Fruit fly (Drosophila melanogaster) whole organism, adult: ENCODE measurements around the gene CG42554.

Experiments used
- CG11617 ChIP-seq: fragments of 200-800 bp; sonication (Bioruptor generic); optimal IDR thresholded peaks from 2 replicates; lab custom pipeline; 2017; ENCODE audit warnings: mild to moderate bottlenecking, missing biosample characterization, missing genetic modification reagents, missing genetic modification characterization
- CG12768 ChIP-seq: fragments of 200-800 bp; sonication (Bioruptor generic); optimal IDR thresholded peaks from 2 replicates; lab custom pipeline; 2017; ENCODE audit warnings: missing biosample characterization, missing genetic modification characterization, mild to moderate bottlenecking, moderate library complexity, missing genetic modification reagents
- CG14711 ChIP-seq: fragments of 200-800 bp; sonication (Bioruptor generic); optimal IDR thresholded peaks from 2 replicates; lab custom pipeline; 2018; ENCODE audit warnings: missing biosample characterization, mild to moderate bottlenecking, missing genetic modification characterization, moderate library complexity
- CG1620 ChIP-seq: fragments of 200-800 bp; sonication (Bioruptor generic); optimal IDR thresholded peaks from 2 replicates; lab custom pipeline; 2016; ENCODE audit warnings: missing biosample characterization, missing genetic modification characterization
- CG33017 ChIP-seq: fragments of 200-800 bp; sonication (Bioruptor generic); optimal IDR thresholded peaks from 2 replicates; lab custom pipeline; 2018; ENCODE audit warnings: missing biosample characterization, mild to moderate bottlenecking, missing genetic modification characterization, moderate library complexity
- CG5204 ChIP-seq: fragments of 200-800 bp; sonication (Bioruptor generic); optimal IDR thresholded peaks from 2 replicates; lab custom pipeline; 2016; ENCODE audit warnings: missing biosample characterization, missing genetic modification characterization
- CG7045 ChIP-seq: fragments of 200-800 bp; sonication (Bioruptor generic); optimal IDR thresholded peaks from 2 replicates; lab custom pipeline; 2017; ENCODE audit warnings: missing biosample characterization, mild to moderate bottlenecking, missing genetic modification characterization
- CG7101 ChIP-seq: fragments of 200-800 bp; sonication (Bioruptor generic); optimal IDR thresholded peaks from 2 replicates; lab custom pipeline; 2018; ENCODE audit warnings: missing biosample characterization, mild to moderate bottlenecking, missing genetic modification characterization, moderate library complexity
- Clk ChIP-seq: fragments of 200-800 bp; sonication (Bioruptor generic); optimal IDR thresholded peaks from 2 replicates; lab custom pipeline; 2017; ENCODE audit warnings: missing biosample characterization, missing genetic modification characterization
- Crg-1 ChIP-seq: fragments of 200-800 bp; sonication (Bioruptor generic); optimal IDR thresholded peaks from 2 replicates; lab custom pipeline; 2016; ENCODE audit warnings: missing biosample characterization, missing genetic modification characterization
- Hr96 ChIP-seq: fragments of 200-800 bp; sonication (Bioruptor generic); optimal IDR thresholded peaks from 2 replicates; lab custom pipeline; 2016; ENCODE audit warnings: missing biosample characterization, missing genetic modification characterization
- Mnt ChIP-seq: fragments of 200-800 bp; sonication (Bioruptor generic); optimal IDR thresholded peaks from 2 replicates; lab custom pipeline; 2016; ENCODE audit warnings: missing biosample characterization, mild to moderate bottlenecking, missing genetic modification characterization
- bab1 ChIP-seq: fragments of 200-800 bp; sonication (Bioruptor generic); optimal IDR thresholded peaks from 3 replicates; lab custom pipeline; 2019; ENCODE audit warnings: missing biosample characterization, mild to moderate bottlenecking, missing genetic modification characterization, moderate library complexity
- cic ChIP-seq: fragments of 200-800 bp; sonication (Bioruptor generic); optimal IDR thresholded peaks from 2 replicates; lab custom pipeline; 2017; ENCODE audit warnings: missing biosample characterization, mild to moderate bottlenecking, missing genetic modification characterization, moderate library complexity
- cnc ChIP-seq, 2 experiments: fragments of >200 bp; optimal IDR thresholded peaks; 2 replicates each; lab custom pipeline; 2017
- kay ChIP-seq: fragments of 200-800 bp; sonication (Bioruptor generic); peaks from one replicate; lab custom pipeline; 2016; ENCODE audit warnings: missing biosample characterization, missing genetic modification characterization, borderline replicate concordance
- ovo ChIP-seq: fragments of 200-800 bp; sonication (Bioruptor generic); optimal IDR thresholded peaks from 2 replicates; lab custom pipeline; 2016; ENCODE audit warnings: missing biosample characterization, missing genetic modification characterization
- pad ChIP-seq: fragments of 200-800 bp; sonication (Bioruptor generic); optimal IDR thresholded peaks from 3 replicates; lab custom pipeline; 2017; ENCODE audit warnings: missing biosample characterization, missing genetic modification characterization, mild to moderate bottlenecking, moderate library complexity, missing genetic modification reagents
- tj ChIP-seq: fragments of 200-800 bp; sonication (Bioruptor generic); optimal IDR thresholded peaks from 3 replicates; lab custom pipeline; 2017; ENCODE audit warnings: missing biosample characterization, mild to moderate bottlenecking, missing genetic modification characterization, moderate library complexity
- toe ChIP-seq: fragments of 200-800 bp; sonication (Bioruptor generic); optimal IDR thresholded peaks from 2 replicates; lab custom pipeline; 2016; ENCODE audit warnings: missing biosample characterization, missing genetic modification characterization

The CG42554 gene

dm6 chr3L:794462-794861, 41.0 kb upstream of the CG42554 start:
- TF ChIP-seq CG11617 (GFP tag; lab: Kevin White, UChicago) (no peak), CG33017 (tag; lab: Kevin White, UChicago) (no peak), Clk (GFP tag; lab: Kevin White, UChicago) (no peak), CG14711 (tag; lab: Kevin White, UChicago) (no peak), Mnt (GFP tag; lab: Kevin White, UChicago) (no peak), CG7045 (GFP tag; lab: Kevin White, UChicago) (no peak), toe (GFP tag; lab: Kevin White, UChicago) (no peak), kay (GFP tag; lab: Kevin White, UChicago) (no peak), pad (GFP tag; lab: Kevin White, UChicago) (no peak), Crg-1 (GFP tag; lab: Kevin White, UChicago) (no peak), CG12768 (GFP tag; lab: Kevin White, UChicago) (no peak), CG7101 (tag; lab: Kevin White, UChicago) (no peak), tj (GFP tag; lab: Kevin White, UChicago) (no peak), cic (GFP tag; lab: Kevin White, UChicago) (no peak), ovo (no peak)

- TF ChIP-seq CG1620 (GFP tag; lab: Kevin White, UChicago) (no peak), Crg-1 (GFP tag; lab: Kevin White, UChicago) (no peak)
Observed at dm6 chr3L:795001-795400, 40.5 kb upstream of the CG42554 start.

dm6 chr3L:796926-797802, 38.3 kb upstream of the CG42554 start:
- TF ChIP-seq Mnt (GFP tag; lab: Kevin White, UChicago) (no peak), CG1620 (GFP tag; lab: Kevin White, UChicago) (no peak), cic (GFP tag; lab: Kevin White, UChicago) (no peak), CG11617 (GFP tag; lab: Kevin White, UChicago) (no peak), ovo (no peak), kay (GFP tag; lab: Kevin White, UChicago) (no peak), CG12768 (GFP tag; lab: Kevin White, UChicago) (no peak), Crg-1 (GFP tag; lab: Kevin White, UChicago) (no peak), CG7101 (tag; lab: Kevin White, UChicago) (no peak), tj (GFP tag; lab: Kevin White, UChicago) (no peak), Hr96 (GFP tag; lab: Kevin White, UChicago) (no peak), bab1 (GFP tag; lab: Kevin White, UChicago) (no peak), toe (GFP tag; lab: Kevin White, UChicago) (no peak), pad (GFP tag; lab: Kevin White, UChicago) (no peak), Clk (GFP tag; lab: Kevin White, UChicago) (no peak), CG14711 (tag; lab: Kevin White, UChicago) (no peak), cnc (optimal IDR thresholded peaks at IDR 0.05; lab: Kevin White, UChicago) (no peak), CG7045 (GFP tag; lab: Kevin White, UChicago) (no peak)

- TF ChIP-seq CG14711 (tag; lab: Kevin White, UChicago) (no peak), pad (GFP tag; lab: Kevin White, UChicago) (no peak), CG1620 (GFP tag; lab: Kevin White, UChicago) (no peak), cnc (optimal IDR thresholded peaks at IDR 0.05; lab: Kevin White, UChicago) (no peak), Mnt (GFP tag; lab: Kevin White, UChicago) (no peak), Clk (GFP tag; lab: Kevin White, UChicago) (no peak), Hr96 (GFP tag; lab: Kevin White, UChicago) (no peak), CG5204 (no peak), CG7045 (GFP tag; lab: Kevin White, UChicago) (no peak), bab1 (GFP tag; lab: Kevin White, UChicago) (no peak), tj (GFP tag; lab: Kevin White, UChicago) (no peak), CG33017 (tag; lab: Kevin White, UChicago) (no peak), kay (GFP tag; lab: Kevin White, UChicago) (no peak), CG7101 (tag; lab: Kevin White, UChicago) (no peak), cic (GFP tag; lab: Kevin White, UChicago) (no peak), Crg-1 (GFP tag; lab: Kevin White, UChicago) (no peak)
Observed at dm6 chr3L:799837-800513, 35.5 kb upstream of the CG42554 start.

- TF ChIP-seq CG33017 (tag; lab: Kevin White, UChicago) (no peak), Crg-1 (GFP tag; lab: Kevin White, UChicago) (no peak)
Observed at dm6 chr3L:801860-802462, 33.5 kb upstream of the CG42554 start.
